Fruit fly (Drosophila melanogaster): Measurements from ENCODE around the gene CG13318.

Gene CG13318

dm6 chr3R:8740118-8740517 lies 32.4 kb downstream of the CG13318 start:
- TF ChIP-seq Jra (GFP tag; optimal IDR thresholded peaks at IDR 0.05) (no peak), foxo (GFP tag; optimal IDR thresholded peaks at IDR 0.05) (no peak), Hr78 (GFP tag; optimal IDR thresholded peaks at IDR 0.05) (no peak), ey (GFP tag; optimal IDR thresholded peaks at IDR 0.05) (no peak), CG32264 (GFP tag; optimal IDR thresholded peaks at IDR 0.05) (no peak)

dm6 chr3R:8739161-8739783 lies 33.2 kb downstream of the CG13318 start:
- peak; percentile 36 for TF ChIP-seq woc (GFP tag; optimal IDR thresholded peaks at IDR 0.05)
- TF ChIP-seq lola (GFP tag; optimal IDR thresholded peaks at IDR 0.05), result no peak
- no peak for TF ChIP-seq sv (GFP tag; optimal IDR thresholded peaks at IDR 0.05)
- no peak for TF ChIP-seq jim (GFP tag; optimal IDR thresholded peaks at IDR 0.05)
- TF ChIP-seq Rel (GFP tag; optimal IDR thresholded peaks at IDR 0.05), result no peak
- no peak for TF ChIP-seq Rel (tag; optimal IDR thresholded peaks at IDR 0.05)
- peak; percentile 10 for TF ChIP-seq psq (GFP tag; optimal IDR thresholded peaks at IDR 0.05)
- TF ChIP-seq ey (GFP tag; optimal IDR thresholded peaks at IDR 0.05), result peak; percentile 1
- no peak for TF ChIP-seq Jra (GFP tag; optimal IDR thresholded peaks at IDR 0.05)
- no peak for TF ChIP-seq tai (GFP tag; optimal IDR thresholded peaks at IDR 0.05)
- peak; percentile 20 for TF ChIP-seq HLH106 (tag; optimal IDR thresholded peaks at IDR 0.05)
- no peak for TF ChIP-seq CG32264 (GFP tag; optimal IDR thresholded peaks at IDR 0.05)
- TF ChIP-seq N (GFP tag; optimal IDR thresholded peaks at IDR 0.05), result no peak
- TF ChIP-seq foxo (GFP tag; optimal IDR thresholded peaks at IDR 0.05), result peak in 1 of 2 experiments; percentile 35
- no peak for TF ChIP-seq GATAd (GFP tag; optimal IDR thresholded peaks at IDR 0.05)
- TF ChIP-seq Sp1 (GFP tag; optimal IDR thresholded peaks at IDR 0.05), result peak; percentile 40
- peak; percentile 65 for TF ChIP-seq fru (GFP tag; optimal IDR thresholded peaks at IDR 0.05)
- peak; percentile 42 for TF ChIP-seq rgr (GFP tag; optimal IDR thresholded peaks at IDR 0.05)
- TF ChIP-seq usp (GFP tag; optimal IDR thresholded peaks at IDR 0.05), result no peak
- no peak for TF ChIP-seq sage (GFP tag; optimal IDR thresholded peaks at IDR 0.05)
- no peak for TF ChIP-seq Myc (optimal IDR thresholded peaks at IDR 0.05)
- no peak for TF ChIP-seq CrebA (GFP tag; optimal IDR thresholded peaks at IDR 0.05; ENCODE audit: borderline replicate concordance)
- TF ChIP-seq OdsH (GFP tag; optimal IDR thresholded peaks at IDR 0.05), result peak; percentile 25
- TF ChIP-seq Hnf4 (GFP tag; optimal IDR thresholded peaks at IDR 0.05), result no peak
- peak; percentile 45 for TF ChIP-seq h (GFP tag; optimal IDR thresholded peaks at IDR 0.05)
- no peak for TF ChIP-seq Vsx2 (GFP tag; optimal IDR thresholded peaks at IDR 0.05; ENCODE audit: partially characterized antibody)
- TF ChIP-seq br (GFP tag; optimal IDR thresholded peaks at IDR 0.05), result no peak
- TF ChIP-seq dl (GFP tag; optimal IDR thresholded peaks at IDR 0.05; ENCODE audit: insufficient read depth in 1 of 2, partially characterized antibody in 2 of 2), result no peak
- no peak for TF ChIP-seq dmrt93B (GFP tag; optimal IDR thresholded peaks at IDR 0.05)

- peak in 1 of 2 experiments; percentile 89 for TF ChIP-seq foxo (GFP tag; optimal IDR thresholded peaks at IDR 0.05)
- peak; percentile 87 for TF ChIP-seq dmrt93B (GFP tag; optimal IDR thresholded peaks at IDR 0.05)
- TF ChIP-seq CG9705 (GFP tag; optimal IDR thresholded peaks at IDR 0.05), result peak; percentile 78
- TF ChIP-seq sage (GFP tag; optimal IDR thresholded peaks at IDR 0.05), result peak; percentile 41
- TF ChIP-seq Myc (optimal IDR thresholded peaks at IDR 0.05), result peak; percentile 42
- TF ChIP-seq tai (GFP tag; optimal IDR thresholded peaks at IDR 0.05), result no peak
- TF ChIP-seq ey (GFP tag; optimal IDR thresholded peaks at IDR 0.05), result peak; percentile 59
- TF ChIP-seq pan (optimal IDR thresholded peaks at IDR 0.05), result no peak
- TF ChIP-seq Vsx2 (GFP tag; optimal IDR thresholded peaks at IDR 0.05; ENCODE audit: partially characterized antibody), result no peak
- TF ChIP-seq usp (GFP tag; optimal IDR thresholded peaks at IDR 0.05), result no peak
- peak; percentile 64 for TF ChIP-seq br (GFP tag; optimal IDR thresholded peaks at IDR 0.05)
- TF ChIP-seq Abd-B (GFP tag; optimal IDR thresholded peaks at IDR 0.05), result no peak
- TF ChIP-seq Dfd (GFP tag; optimal IDR thresholded peaks at IDR 0.05), result no peak
- peak; percentile 74 for TF ChIP-seq h (GFP tag; optimal IDR thresholded peaks at IDR 0.05)
- no peak for TF ChIP-seq N (GFP tag; optimal IDR thresholded peaks at IDR 0.05)
- TF ChIP-seq psq (GFP tag; optimal IDR thresholded peaks at IDR 0.05), result peak; percentile 88
- peak; percentile 83 for TF ChIP-seq OdsH (GFP tag; optimal IDR thresholded peaks at IDR 0.05)
- TF ChIP-seq brk (GFP tag; optimal IDR thresholded peaks at IDR 0.05), result no peak
- TF ChIP-seq dsf (GFP tag; optimal IDR thresholded peaks at IDR 0.05; ENCODE audit: borderline replicate concordance), result peak; percentile 35
- TF ChIP-seq CG32264 (GFP tag; optimal IDR thresholded peaks at IDR 0.05), result no peak
- no peak for TF ChIP-seq lola (GFP tag; optimal IDR thresholded peaks at IDR 0.05)
- peak; percentile 86 for TF ChIP-seq rgr (GFP tag; optimal IDR thresholded peaks at IDR 0.05)
- TF ChIP-seq Dif (GFP tag; optimal IDR thresholded peaks at IDR 0.05; ENCODE audit: partially characterized antibody), result no peak
- TF ChIP-seq Hnf4 (GFP tag; optimal IDR thresholded peaks at IDR 0.05), result peak; percentile 70
- peak; percentile 58 for TF ChIP-seq Hr83 (GFP tag; optimal IDR thresholded peaks at IDR 0.05; ENCODE audit: poor library complexity, severe bottlenecking)
- TF ChIP-seq Hr78 (GFP tag; optimal IDR thresholded peaks at IDR 0.05), result no peak
- no peak for TF ChIP-seq GATAd (GFP tag; optimal IDR thresholded peaks at IDR 0.05)
- no peak for TF ChIP-seq CrebA (GFP tag; optimal IDR thresholded peaks at IDR 0.05; ENCODE audit: borderline replicate concordance)
- TF ChIP-seq dl (GFP tag; optimal IDR thresholded peaks at IDR 0.05; ENCODE audit: insufficient read depth in 1 of 2, partially characterized antibody in 2 of 2), result no peak
- peak; percentile 91 for TF ChIP-seq HLH106 (tag; optimal IDR thresholded peaks at IDR 0.05)
- TF ChIP-seq Rel (GFP tag; optimal IDR thresholded peaks at IDR 0.05), result no peak
- TF ChIP-seq Rel (tag; optimal IDR thresholded peaks at IDR 0.05), result peak; percentile 65
- peak; percentile 44 for TF ChIP-seq sv (GFP tag; optimal IDR thresholded peaks at IDR 0.05)
- TF ChIP-seq fru (GFP tag; optimal IDR thresholded peaks at IDR 0.05), result peak; percentile 75
- peak; percentile 44 for TF ChIP-seq Jra (GFP tag; optimal IDR thresholded peaks at IDR 0.05)
- peak; percentile 44 for TF ChIP-seq Mio (GFP tag; optimal IDR thresholded peaks at IDR 0.05)
- peak; percentile 92 for TF ChIP-seq Sp1 (GFP tag; optimal IDR thresholded peaks at IDR 0.05)
- TF ChIP-seq jim (GFP tag; optimal IDR thresholded peaks at IDR 0.05), result peak; percentile 32
- TF ChIP-seq woc (GFP tag; optimal IDR thresholded peaks at IDR 0.05), result peak; percentile 63
Measured at dm6 chr3R:8731597-8732263, 40.8 kb downstream of the CG13318 start, which contains the start of the genes M1BP and CG8202. Gene M1BP (minus strand): TSS chr3R:8731698. Gene CG8202 (plus strand): TSS chr3R:8732091.

All from whole organism, wandering third instar larva.